Worm (Caenorhabditis elegans): ENCODE results near the gene H04D03.6.

ce11 chrIII:10481497-10481896, 42.8 kb upstream of the H04D03.6 start:
- TF ChIP-seq mdl-1 (tag; optimal IDR thresholded peaks at IDR 0.05) (no peak), mep-1 (tag; optimal IDR thresholded peaks at IDR 0.05) (no peak), fos-1 (tag; optimal IDR thresholded peaks at IDR 0.05) (no peak), aha-1 (tag) (no peak), nhr-10 (tag; optimal IDR thresholded peaks at IDR 0.05) (no peak), F49E8.2 (tag; optimal IDR thresholded peaks at IDR 0.05; ENCODE audit: borderline replicate concordance) (no peak), mxl-3 (GFP tag; optimal IDR thresholded peaks at IDR 0.05) (no peak), unc-62 (GFP tag; optimal IDR thresholded peaks at IDR 0.05 in 1 of 2) (peak in 1 of 2 experiments; percentile 93), unc-62 (tag; optimal IDR thresholded peaks at IDR 0.05) (no peak), F10B5.3 (tag; optimal IDR thresholded peaks at IDR 0.05) (no peak)

Data from whole organism, L4 larva.